Worm (Caenorhabditis elegans): Measurements from ENCODE around the gene phg-1.
A peak's percentile ranks its signal among the peaks of the same experiment; 100 is the strongest.

The phg-1 gene

ce11 chrII:10099072-10099471 is 38.4 kb upstream of the phg-1 start:
- TF ChIP-seq egl-13 (tag; optimal IDR thresholded peaks at IDR 0.05) (no peak), ceh-82 (tag; optimal IDR thresholded peaks at IDR 0.05) (no peak), F16B12.6 (tag; optimal IDR thresholded peaks at IDR 0.05) (no peak), blmp-1 (tag; optimal IDR thresholded peaks at IDR 0.05) (no peak)

- TF ChIP-seq C16A3.4 (tag; optimal IDR thresholded peaks at IDR 0.05): peak; percentile 48
- no peak for TF ChIP-seq aha-1 (tag; optimal IDR thresholded peaks at IDR 0.05)
- peak; percentile 37 for TF ChIP-seq lin-14 (GFP tag; optimal IDR thresholded peaks at IDR 0.05)
- TF ChIP-seq ceh-8 (GFP tag; optimal IDR thresholded peaks at IDR 0.05): no peak
- TF ChIP-seq swsn-7 (tag; optimal IDR thresholded peaks at IDR 0.05): no peak
- TF ChIP-seq isw-1 (GFP tag; IDR thresholded peaks at IDR 0.05): peak; percentile 22
- no peak for TF ChIP-seq mdl-1 (tag; optimal IDR thresholded peaks at IDR 0.05)
- TF ChIP-seq lsy-2 (tag; optimal IDR thresholded peaks at IDR 0.05): peak in 1 of 2 experiments; percentile 80
- peak; percentile 55 to 74 for TF ChIP-seq lin-35 (GFP tag; optimal IDR thresholded peaks at IDR 0.05)
- no peak for TF ChIP-seq nhr-237 (tag; optimal IDR thresholded peaks at IDR 0.05)
- TF ChIP-seq lin-15B (tag; optimal IDR thresholded peaks at IDR 0.05): peak; percentile 17
- no peak for TF ChIP-seq elt-2 (tag; optimal IDR thresholded peaks at IDR 0.05)
- peak; percentile 14 for TF ChIP-seq hpl-2 (GFP tag; optimal IDR thresholded peaks at IDR 0.05)
- TF ChIP-seq efl-1 (optimal IDR thresholded peaks at IDR 0.05): peak; percentile 60 to 69
- TF ChIP-seq efl-1 (GFP tag; optimal IDR thresholded peaks at IDR 0.05 in 1 of 2): peak; percentile 62 to 89
- TF ChIP-seq snu-23 (GFP tag; optimal IDR thresholded peaks at IDR 0.05): peak; percentile 48
- no peak for TF ChIP-seq alr-1 (tag; optimal IDR thresholded peaks at IDR 0.05; ENCODE audit: borderline replicate concordance)
- no peak for TF ChIP-seq nhr-28 (tag; optimal IDR thresholded peaks at IDR 0.05)
- no peak for TF ChIP-seq hlh-4 (tag; optimal IDR thresholded peaks at IDR 0.05)
- no peak for TF ChIP-seq C34B4.2 (tag; optimal IDR thresholded peaks at IDR 0.05)
- TF ChIP-seq dpl-1 (GFP tag; optimal IDR thresholded peaks at IDR 0.05): peak; percentile 24 to 67 (median 41)
- peak; percentile 99 for TF ChIP-seq skn-1 (tag; optimal IDR thresholded peaks at IDR 0.05)
- TF ChIP-seq snpc-4 (tag; optimal IDR thresholded peaks at IDR 0.05): peak; percentile 15
- TF ChIP-seq ceh-82 (tag; optimal IDR thresholded peaks at IDR 0.05): peak in 1 of 3 experiments; percentile 20
- TF ChIP-seq efl-3 (GFP tag; optimal IDR thresholded peaks at IDR 0.05): no peak
- no peak for TF ChIP-seq F16B12.6 (tag; optimal IDR thresholded peaks at IDR 0.05)
- TF ChIP-seq unc-62 (GFP tag; optimal IDR thresholded peaks at IDR 0.05): no peak
- TF ChIP-seq ztf-11 (tag; optimal IDR thresholded peaks at IDR 0.05): no peak
These were observed 37.6 kb upstream of the phg-1 start, which contains the start of the genes pas-7 and puf-12 for ce11 chrII:10099804-10100360. Gene pas-7, minus strand, starts transcription at chrII:10099854. Gene puf-12, plus strand, starts transcription at chrII:10100310.

ce11 chrII:10103212-10103611 is 34.2 kb upstream of the phg-1 start:
- TF ChIP-seq egl-13 (tag; optimal IDR thresholded peaks at IDR 0.05) (no peak), fkh-4 (tag; optimal IDR thresholded peaks at IDR 0.05; ENCODE audit: borderline replicate concordance) (no peak), fos-1 (tag; optimal IDR thresholded peaks at IDR 0.05) (no peak), nhr-85 (tag) (no peak)

ce11 chrII:10105604-10106003 is 31.9 kb upstream of the phg-1 start, which contains the start of gene ZK945.4:
Gene ZK945.4, minus strand, starts transcription at chrII:10105704.
- TF ChIP-seq unc-98 (GFP tag; IDR thresholded peaks at IDR 0.05) (no peak), isw-1 (GFP tag; IDR thresholded peaks at IDR 0.05) (no peak), unc-130 (tag; optimal IDR thresholded peaks at IDR 0.05) (no peak), nhr-71 (tag; optimal IDR thresholded peaks at IDR 0.05) (no peak), ces-1 (GFP tag; optimal IDR thresholded peaks at IDR 0.05) (no peak), ztf-11 (tag; optimal IDR thresholded peaks at IDR 0.05) (no peak), elt-2 (tag; optimal IDR thresholded peaks at IDR 0.05) (no peak), aly-2 (tag; optimal IDR thresholded peaks at IDR 0.05) (no peak), ets-5 (GFP tag; IDR thresholded peaks at IDR 0.05) (no peak), C04F5.9 (tag; optimal IDR thresholded peaks at IDR 0.05) (no peak)

Measured in whole organism, L1 larva.